Fruit fly (Drosophila melanogaster) whole organism, prepupa: ENCODE measurements around the gene CG13309.

Experiments
- CG10669 ChIP-seq: fragments of 200-800 bp; sonication (Bioruptor generic); optimal IDR thresholded peaks from 3 replicates; lab custom pipeline; 2018; ENCODE audit warnings: missing biosample characterization, mild to moderate bottlenecking, missing genetic modification characterization, moderate library complexity
- CG4318 ChIP-seq: fragments of 200-800 bp; sonication (Bioruptor generic); optimal IDR thresholded peaks from 3 replicates; lab custom pipeline; 2017; ENCODE audit warnings: missing biosample characterization, mild to moderate bottlenecking, missing genetic modification characterization
- CG6276 ChIP-seq: fragments of 200-800 bp; sonication (Bioruptor generic); optimal IDR thresholded peaks from 2 replicates; lab custom pipeline; 2017; ENCODE audit warnings: missing biosample characterization, mild to moderate bottlenecking, missing genetic modification characterization
- Ets96B ChIP-seq: fragments of 200-800 bp; optimal IDR thresholded peaks from 2 replicates; lab custom pipeline; 2019; ENCODE audit warnings: missing biosample characterization, mild to moderate bottlenecking, missing genetic modification characterization, moderate library complexity
- Met ChIP-seq: fragments of 200-800 bp; sonication (Bioruptor generic); optimal IDR thresholded peaks from 3 replicates; lab custom pipeline; 2016; ENCODE audit warnings: missing biosample characterization, missing genetic modification characterization
- Sox102F ChIP-seq: fragments of 200-800 bp; sonication (Bioruptor generic); optimal IDR thresholded peaks from 2 replicates; lab custom pipeline; 2016; ENCODE audit warnings: missing biosample characterization, mild to moderate bottlenecking, missing genetic modification characterization
- cyc ChIP-seq: fragments of 200-800 bp; sonication (Bioruptor generic); optimal IDR thresholded peaks from 3 replicates; lab custom pipeline; 2016; ENCODE audit warnings: missing biosample characterization, missing genetic modification characterization
- dac ChIP-seq: fragments of 200-800 bp; sonication (Bioruptor generic); optimal IDR thresholded peaks from 2 replicates; lab custom pipeline; 2017; ENCODE audit warnings: missing biosample characterization, mild to moderate bottlenecking, missing genetic modification characterization
- eg ChIP-seq: fragments of 200-800 bp; sonication (Bioruptor generic); IDR thresholded peaks from 3 replicates; pipeline ENCODE4 v1.3.6; 2022; ENCODE audit warnings: missing biosample characterization, missing genetic modification characterization
- fd85E ChIP-seq: fragments of 200-800 bp; sonication (Bioruptor generic); optimal IDR thresholded peaks from 3 replicates; lab custom pipeline; 2016; ENCODE audit warnings: missing biosample characterization, missing genetic modification characterization
- ss ChIP-seq, 2 experiments: fragments of 200-800 bp; sonication (Bioruptor generic); optimal IDR thresholded peaks; 2 replicates in 1 of 2; 3 replicates in 1 of 2; lab custom pipeline; 2017 to 2018; ENCODE audit warnings: mild to moderate bottlenecking in 2 of 2, missing biosample characterization in 2 of 2, missing genetic modification characterization in 2 of 2, moderate library complexity in 1 of 2
- topi ChIP-seq: fragments of 200-800 bp; sonication (Bioruptor generic); optimal IDR thresholded peaks from 3 replicates; lab custom pipeline; 2016; ENCODE audit warnings: missing biosample characterization, missing genetic modification characterization

dm6 chr3L:8807113-8807651, 3.0 kb upstream of the CG13309 start, which contains the start of the genes CG13312 and CG32024:
- TF ChIP-seq ss (GFP tag; optimal IDR thresholded peaks at IDR 0.05; lab: Kevin White, UChicago): no peak
- TF ChIP-seq Sox102F (GFP tag; lab: Kevin White, UChicago): no peak
- TF ChIP-seq Ets96B (tag; lab: Kevin White, UChicago): no peak
- TF ChIP-seq eg: no peak
- no peak for TF ChIP-seq fd85E
- no peak for TF ChIP-seq CG6276 (GFP tag; lab: Kevin White, UChicago)
- no peak for TF ChIP-seq Met
- no peak for TF ChIP-seq CG10669
- no peak for TF ChIP-seq topi (GFP tag; lab: Kevin White, UChicago)
- TF ChIP-seq CG4318 (GFP tag; lab: Kevin White, UChicago): no peak
- no peak for TF ChIP-seq dac
- TF ChIP-seq cyc (GFP tag; lab: Kevin White, UChicago): no peak
